Worm (Caenorhabditis elegans) whole organism, L1 larva: Measurements from ENCODE around the gene ints-2.

Source experiments
- C04F5.9 ChIP-seq: sonication (generic microtip); optimal IDR thresholded peaks from 2 replicates; lab custom pipeline; 2016; ENCODE audit warnings: missing genetic modification characterization, missing compliant biosample characterization
- C16A3.4 ChIP-seq: fragments of 150-350 bp; optimal IDR thresholded peaks from 2 replicates; lab custom pipeline; 2014; ENCODE audit warnings: missing biosample characterization, missing genetic modification characterization
- C34B4.2 ChIP-seq: sonication (generic microtip); optimal IDR thresholded peaks from 2 replicates; lab custom pipeline; 2017; ENCODE audit warnings: mild to moderate bottlenecking, missing genetic modification characterization, missing compliant biosample characterization
- F16B12.6 ChIP-seq: fragments of 150-350 bp; optimal IDR thresholded peaks from 2 replicates; lab custom pipeline; 2014; ENCODE audit warnings: missing biosample characterization, missing genetic modification characterization
- alr-1 ChIP-seq: fragments of 200-800 bp; sonication (Bioruptor generic); optimal IDR thresholded peaks from 2 replicates; lab custom pipeline; 2018; ENCODE audit warnings: borderline replicate concordance, mild to moderate bottlenecking, missing genetic modification characterization, missing compliant biosample characterization
- aly-2 ChIP-seq: fragments of 150-350 bp; optimal IDR thresholded peaks from 2 replicates; lab custom pipeline; 2014; ENCODE audit warnings: missing biosample characterization, missing genetic modification characterization
- ama-1 ChIP-seq: fragments of 150-350 bp; optimal IDR thresholded peaks from 2 replicates; lab custom pipeline; 2014
- blmp-1 ChIP-seq: fragments of 150-350 bp; optimal IDR thresholded peaks from 2 replicates; lab custom pipeline; 2014; ENCODE audit warnings: missing biosample characterization, missing genetic modification characterization
- ceh-63 ChIP-seq: fragments of 200-800 bp; sonication (Bioruptor generic); optimal IDR thresholded peaks from 2 replicates; lab custom pipeline; 2018; ENCODE audit warnings: mild to moderate bottlenecking, missing genetic modification characterization, missing compliant biosample characterization
- ceh-8 ChIP-seq: fragments of 200-800 bp; sonication (Bioruptor generic); optimal IDR thresholded peaks from 2 replicates; lab custom pipeline; 2018; ENCODE audit warnings: mild to moderate bottlenecking, missing genetic modification characterization, moderate library complexity, missing compliant biosample characterization
- ceh-82 ChIP-seq, 3 experiments: fragments of 150-350 bp in 1 of 3; sonication (generic microtip) in 2 of 3; optimal IDR thresholded peaks; 2 replicates each; lab custom pipeline; 2014 to 2017; ENCODE audit warnings: missing biosample characterization in 3 of 3, missing genetic modification characterization in 3 of 3
- ceh-88 ChIP-seq: fragments of 200-800 bp; sonication (Bioruptor generic); IDR thresholded peaks from 2 replicates; pipeline ENCODE4 v1.3.6; 2022; ENCODE audit warnings: missing genetic modification characterization, missing compliant biosample characterization
- ces-1 ChIP-seq: fragments of 150-350 bp; optimal IDR thresholded peaks from 2 replicates; lab custom pipeline; 2014; ENCODE audit warnings: missing biosample characterization, missing genetic modification reagents, missing genetic modification characterization
- dpl-1 ChIP-seq, 3 experiments: fragments of 150-350 bp in 2 of 3; sonication (generic microtip) in 1 of 3; optimal IDR thresholded peaks; 2 replicates each; lab custom pipeline; 2014 to 2017; ENCODE audit warnings: missing biosample characterization in 3 of 3, missing genetic modification characterization in 3 of 3, missing genetic modification reagents in 3 of 3
- efl-1 ChIP-seq, 4 experiments: fragments of 150-350 bp; optimal IDR thresholded peaks in 3 of 4; peaks in 1 of 4; 1 replicate in 1 of 4; 2 replicates in 3 of 4; lab custom pipeline; 2014; ENCODE audit warnings: missing biosample characterization in 2 of 4, missing genetic modification characterization in 2 of 4, missing genetic modification reagents in 2 of 4
- efl-3 ChIP-seq: fragments of 200-800 bp; sonication (Bioruptor generic); optimal IDR thresholded peaks from 2 replicates; lab custom pipeline; 2018; ENCODE audit warnings: mild to moderate bottlenecking, missing genetic modification characterization, missing compliant biosample characterization
- egl-27 ChIP-seq, 2 experiments: fragments of 150-350 bp in 1 of 2; sonication (generic microtip); optimal IDR thresholded peaks; 3 replicates each; lab custom pipeline; 2017 to 2018; ENCODE audit warnings: missing biosample characterization in 2 of 2, missing genetic modification characterization in 2 of 2, missing genetic modification reagents in 2 of 2
- ets-5 ChIP-seq: fragments of 200-800 bp; sonication (Bioruptor generic); IDR thresholded peaks from 2 replicates; pipeline ENCODE4 v1.3.6; 2022; ENCODE audit warnings: missing genetic modification characterization, missing compliant biosample characterization
- fkh-10 ChIP-seq: sonication (generic microtip); optimal IDR thresholded peaks from 2 replicates; lab custom pipeline; 2017; ENCODE audit warnings: missing biosample characterization, missing genetic modification reagents, missing genetic modification characterization
- fkh-4 ChIP-seq: sonication (generic microtip); optimal IDR thresholded peaks from 2 replicates; lab custom pipeline; 2016; ENCODE audit warnings: missing compliant biosample characterization, missing genetic modification characterization, borderline replicate concordance
- fkh-8 ChIP-seq: sonication (generic microtip); optimal IDR thresholded peaks from 2 replicates; lab custom pipeline; 2016; ENCODE audit warnings: mild to moderate bottlenecking, missing genetic modification characterization, missing compliant biosample characterization
- hlh-17 ChIP-seq: fragments of 200-800 bp; sonication (Bioruptor generic); optimal IDR thresholded peaks from 2 replicates; lab custom pipeline; 2018; ENCODE audit warnings: missing genetic modification characterization, mild to moderate bottlenecking, missing compliant biosample characterization, moderate library complexity, borderline replicate concordance
- hlh-4 ChIP-seq: sonication (generic microtip); optimal IDR thresholded peaks from 2 replicates; lab custom pipeline; 2016; ENCODE audit warnings: mild to moderate bottlenecking, missing genetic modification characterization, missing compliant biosample characterization
- hpl-2 ChIP-seq: fragments of 150-350 bp; optimal IDR thresholded peaks from 2 replicates; lab custom pipeline; 2014; ENCODE audit warnings: missing biosample characterization, missing genetic modification reagents, missing genetic modification characterization
- jun-1 ChIP-seq: fragments of 150-350 bp; optimal IDR thresholded peaks from 2 replicates; lab custom pipeline; 2014; ENCODE audit warnings: missing biosample characterization, missing genetic modification reagents, missing genetic modification characterization
- lin-13 ChIP-seq: fragments of 150-350 bp; optimal IDR thresholded peaks from 2 replicates; lab custom pipeline; 2014; ENCODE audit warnings: missing biosample characterization, missing genetic modification reagents, missing genetic modification characterization
- lin-14 ChIP-seq: fragments of 200-800 bp; sonication (Bioruptor generic); optimal IDR thresholded peaks from 2 replicates; lab custom pipeline; 2018; ENCODE audit warnings: mild to moderate bottlenecking, missing genetic modification characterization, moderate library complexity, missing compliant biosample characterization
- lin-39 ChIP-seq: fragments of 150-350 bp; optimal IDR thresholded peaks from 2 replicates; lab custom pipeline; 2014; ENCODE audit warnings: missing biosample characterization, missing genetic modification reagents, missing genetic modification characterization
- lir-3 ChIP-seq: sonication (generic microtip); optimal IDR thresholded peaks from 2 replicates; lab custom pipeline; 2016; ENCODE audit warnings: mild to moderate bottlenecking, missing genetic modification characterization, moderate library complexity, missing compliant biosample characterization; ENCODE audit not compliant: poor library complexity
- lsy-2 ChIP-seq, 2 experiments: fragments of 150-350 bp; optimal IDR thresholded peaks; 2 replicates each; lab custom pipeline; 2014; ENCODE audit warnings: missing biosample characterization in 2 of 2, missing genetic modification characterization in 2 of 2
- mdl-1 ChIP-seq, 2 experiments: fragments of 150-350 bp; optimal IDR thresholded peaks; 2 replicates each; lab custom pipeline; 2014 to 2017; ENCODE audit warnings: missing biosample characterization in 2 of 2, missing genetic modification characterization in 2 of 2, inconsistent platforms in 1 of 2
- mep-1 ChIP-seq: fragments of 150-350 bp; optimal IDR thresholded peaks from 2 replicates; lab custom pipeline; 2014; ENCODE audit warnings: missing biosample characterization, missing genetic modification characterization
- nhr-12 ChIP-seq: sonication (generic microtip); optimal IDR thresholded peaks from 2 replicates; lab custom pipeline; 2017; ENCODE audit warnings: missing biosample characterization, missing genetic modification characterization
- nhr-20 ChIP-seq: sonication (generic microtip); optimal IDR thresholded peaks from 2 replicates; lab custom pipeline; 2016; ENCODE audit warnings: mild to moderate bottlenecking, missing genetic modification characterization, missing compliant biosample characterization
- nhr-237 ChIP-seq: fragments of 150-350 bp; optimal IDR thresholded peaks from 2 replicates; lab custom pipeline; 2014; ENCODE audit warnings: missing biosample characterization, missing genetic modification characterization
- nhr-71 ChIP-seq: sonication (generic microtip); optimal IDR thresholded peaks from 2 replicates; lab custom pipeline; 2016; ENCODE audit warnings: mild to moderate bottlenecking, missing genetic modification characterization, moderate library complexity, missing compliant biosample characterization
- nhr-76 ChIP-seq: sonication (generic microtip); optimal IDR thresholded peaks from 2 replicates; lab custom pipeline; 2017; ENCODE audit warnings: missing biosample characterization, missing genetic modification characterization
- pag-3 ChIP-seq: sonication (generic microtip); optimal IDR thresholded peaks from 2 replicates; lab custom pipeline; 2017; ENCODE audit warnings: missing genetic modification characterization, mild to moderate bottlenecking, missing compliant biosample characterization, antibody characterized with exemption, borderline replicate concordance; ENCODE audit not compliant: insufficient read depth
- pax-3 ChIP-seq: fragments of 200-800 bp; sonication (Bioruptor generic); optimal IDR thresholded peaks from 2 replicates; lab custom pipeline; 2018; ENCODE audit warnings: mild to moderate bottlenecking, missing genetic modification characterization, moderate library complexity, missing compliant biosample characterization
- skn-1 ChIP-seq: fragments of 150-350 bp; optimal IDR thresholded peaks from 2 replicates; lab custom pipeline; 2014; ENCODE audit warnings: missing biosample characterization, missing genetic modification characterization
- snu-23 ChIP-seq: sonication (generic microtip); optimal IDR thresholded peaks from 2 replicates; lab custom pipeline; 2016; ENCODE audit warnings: missing genetic modification characterization, missing compliant biosample characterization
- sox-4 ChIP-seq: sonication (generic microtip); optimal IDR thresholded peaks from 2 replicates; lab custom pipeline; 2016; ENCODE audit warnings: missing genetic modification characterization, missing compliant biosample characterization
- sup-37 ChIP-seq: fragments of 200-800 bp; sonication (Bioruptor generic); optimal IDR thresholded peaks from 2 replicates; lab custom pipeline; 2018; ENCODE audit warnings: mild to moderate bottlenecking, missing genetic modification characterization, missing compliant biosample characterization
- tbx-2 ChIP-seq: sonication (generic microtip); optimal IDR thresholded peaks from 2 replicates; lab custom pipeline; 2016; ENCODE audit warnings: missing genetic modification characterization, missing compliant biosample characterization
- tlp-1 ChIP-seq: fragments of 150-350 bp; optimal IDR thresholded peaks from 2 replicates; lab custom pipeline; 2014; ENCODE audit warnings: missing biosample characterization, missing genetic modification characterization
- unc-130 ChIP-seq: fragments of 150-350 bp; optimal IDR thresholded peaks from 2 replicates; lab custom pipeline; 2017; ENCODE audit warnings: missing biosample characterization, missing genetic modification characterization, inconsistent platforms
- unc-30 ChIP-seq: sonication (generic microtip); optimal IDR thresholded peaks from 2 replicates; lab custom pipeline; 2017; ENCODE audit warnings: missing biosample characterization, missing genetic modification characterization
- unc-86 ChIP-seq: sonication (generic microtip); optimal IDR thresholded peaks from 2 replicates; lab custom pipeline; 2016; ENCODE audit warnings: missing genetic modification characterization, missing compliant biosample characterization
- vab-15 ChIP-seq: sonication (generic microtip); optimal IDR thresholded peaks from 2 replicates; lab custom pipeline; 2017; ENCODE audit warnings: missing genotype, mild to moderate bottlenecking, missing genetic modification characterization, missing compliant biosample characterization
- xbp-1 ChIP-seq: sonication (generic microtip); optimal IDR thresholded peaks from 2 replicates; lab custom pipeline; 2016; ENCODE audit warnings: missing genetic modification characterization, missing compliant biosample characterization
- zip-4 ChIP-seq: fragments of 200-800 bp; sonication (Bioruptor generic); optimal IDR thresholded peaks from 2 replicates; lab custom pipeline; 2018; ENCODE audit warnings: mild to moderate bottlenecking, missing genetic modification characterization, moderate library complexity, missing compliant biosample characterization
- ztf-11 ChIP-seq, 2 experiments: sonication (generic microtip); optimal IDR thresholded peaks; 2 replicates each; lab custom pipeline; 2016 to 2017; ENCODE audit warnings: missing genetic modification characterization in 2 of 2, missing biosample characterization in 1 of 2, missing compliant biosample characterization in 1 of 2

Gene ints-2

ce11 chrV:14200086-14200485, 14.6 kb downstream of the ints-2 start (continued):
- TF ChIP-seq tbx-2 (tag; lab: Kevin White, UChicago) (peak; percentile 92), skn-1 (peak; percentile 98), lin-39 (tag; lab: Kevin White, UChicago) (peak; percentile 57), C04F5.9 (tag; lab: Kevin White, UChicago) (peak; percentile 31), zip-4 (GFP tag; lab: Kevin White, UChicago) (peak; percentile 100), ces-1 (GFP tag; lab: Kevin White, UChicago) (no peak), sup-37 (GFP tag; lab: Kevin White, UChicago) (peak; percentile 58), egl-27 (tag; optimal IDR thresholded peaks at IDR 0.05; lab: Kevin White, UChicago) (peak; percentile 82 to 92), ets-5 (GFP tag; lab: Robert Waterston, UW) (no peak), alr-1 (tag; lab: Kevin White, UChicago) (no peak), dpl-1 (GFP tag; optimal IDR thresholded peaks at IDR 0.05; lab: Kevin White, UChicago) (peak; percentile 54 to 66 (median 62)), jun-1 (tag; lab: Kevin White, UChicago) (peak; percentile 85), unc-130 (tag; lab: Kevin White, UChicago) (peak; percentile 50), lir-3 (peak; percentile 79), unc-30 (tag; lab: Kevin White, UChicago) (no peak), efl-3 (no peak), nhr-71 (tag; lab: Kevin White, UChicago) (peak; percentile 99), sox-4 (tag; lab: Kevin White, UChicago) (no peak), ceh-8 (GFP tag; lab: Kevin White, UChicago) (peak; percentile 34), tlp-1 (tag; lab: Kevin White, UChicago) (no peak), lin-13 (GFP tag; lab: Kevin White, UChicago) (peak; percentile 87), snu-23 (GFP tag; lab: Kevin White, UChicago) (peak; percentile 97), nhr-76 (tag; lab: Kevin White, UChicago) (no peak), hlh-4 (tag; lab: Kevin White, UChicago) (no peak), nhr-12 (tag; lab: Kevin White, UChicago) (no peak), mep-1 (peak; percentile 96), fkh-8 (tag; lab: Kevin White, UChicago) (peak; percentile 86), mdl-1 (tag; optimal IDR thresholded peaks at IDR 0.05; lab: Kevin White, UChicago) (peak in 1 of 2 experiments; percentile 96), ama-1 (lab: Kevin White, UChicago) (peak; percentile 40), F16B12.6 (tag; lab: Kevin White, UChicago) (peak; percentile 21), ztf-11 (tag; optimal IDR thresholded peaks at IDR 0.05; lab: Kevin White, UChicago) (peak in 1 of 2 experiments; percentile 58), nhr-20 (peak; percentile 97), blmp-1 (tag; lab: Kevin White, UChicago) (peak; percentile 79), lin-14 (GFP tag; lab: Kevin White, UChicago) (peak; percentile 99), ceh-88 (GFP tag; lab: Robert Waterston, UW) (peak; percentile 51; the same call in 1 of the 2 replicates), unc-86 (tag; lab: Kevin White, UChicago) (peak; percentile 57), C34B4.2 (tag; lab: Kevin White, UChicago) (no peak), xbp-1 (tag; lab: Kevin White, UChicago) (peak; percentile 87), pag-3 (no peak), nhr-237 (tag; lab: Kevin White, UChicago) (peak; percentile 93), C16A3.4 (tag; lab: Kevin White, UChicago) (peak; percentile 91), ceh-63 (GFP tag; lab: Kevin White, UChicago) (no peak), hlh-17 (GFP tag; lab: Kevin White, UChicago) (no peak), efl-1 (optimal IDR thresholded peaks at IDR 0.05; lab: Kevin White, UChicago) (peak; percentile 78 to 86), efl-1 (GFP tag; optimal IDR thresholded peaks at IDR 0.05 in 1 of 2; lab: Kevin White, UChicago) (peak; percentile 59 to 95), fkh-4 (tag; lab: Kevin White, UChicago) (peak; percentile 57), pax-3 (peak; percentile 92), ceh-82 (tag; optimal IDR thresholded peaks at IDR 0.05; lab: Kevin White, UChicago) (peak; percentile 84 to 93 (median 90)), aly-2 (peak; percentile 71), fkh-10 (GFP tag; lab: Kevin White, UChicago) (peak; percentile 0), hpl-2 (GFP tag; lab: Kevin White, UChicago) (peak; percentile 85), vab-15 (no peak), lsy-2 (tag; optimal IDR thresholded peaks at IDR 0.05; lab: Kevin White, UChicago) (peak; percentile 87 to 91)
